Worm (Caenorhabditis elegans): ENCODE results near the gene K08D8.3.

The K08D8.3 gene

DNA sequence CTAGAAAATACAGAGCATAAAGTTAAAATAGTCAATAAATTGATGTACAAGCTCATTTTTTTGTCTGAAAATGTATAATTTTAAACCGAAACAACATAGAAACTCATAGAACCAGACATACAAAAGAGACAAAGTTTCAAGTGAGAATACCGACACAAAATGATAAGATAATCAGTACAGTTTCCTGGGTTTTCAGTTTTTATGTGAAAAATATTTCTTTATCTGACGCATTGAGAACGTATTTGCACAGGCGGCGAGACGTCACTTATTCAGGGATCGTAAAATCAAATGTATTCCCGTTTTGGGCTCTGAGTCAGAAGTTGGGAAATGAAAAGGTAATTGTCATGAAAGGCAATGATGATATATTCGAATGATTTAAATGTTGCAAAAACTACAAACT, 16.0 kb downstream of the K08D8.3 start, which contains the start of gene K08D8.6 (continued):
- TF ChIP-seq lir-3 (tag; optimal IDR thresholded peaks at IDR 0.05) = no peak
- TF ChIP-seq unc-130 (GFP tag; optimal IDR thresholded peaks at IDR 0.05) = no peak
- no peak for TF ChIP-seq nhr-76 (tag; optimal IDR thresholded peaks at IDR 0.05)
- no peak for TF ChIP-seq hmg-1.1 (GFP tag; IDR thresholded peaks at IDR 0.05)
- TF ChIP-seq hlh-11 (tag; optimal IDR thresholded peaks at IDR 0.05) = peak; percentile 62
- peak; percentile 14 for TF ChIP-seq nhr-102 (tag; optimal IDR thresholded peaks at IDR 0.05)
- no peak for TF ChIP-seq fkh-10 (GFP tag; optimal IDR thresholded peaks at IDR 0.05)
- no peak for TF ChIP-seq lin-13 (GFP tag; optimal IDR thresholded peaks at IDR 0.05)
- no peak for TF ChIP-seq Y48G9A.11 (GFP tag; IDR thresholded peaks at IDR 0.05)
- TF ChIP-seq unc-39 (tag; optimal IDR thresholded peaks at IDR 0.05) = no peak
- TF ChIP-seq nhr-48 (tag; optimal IDR thresholded peaks at IDR 0.05) = peak; percentile 73

DNA sequence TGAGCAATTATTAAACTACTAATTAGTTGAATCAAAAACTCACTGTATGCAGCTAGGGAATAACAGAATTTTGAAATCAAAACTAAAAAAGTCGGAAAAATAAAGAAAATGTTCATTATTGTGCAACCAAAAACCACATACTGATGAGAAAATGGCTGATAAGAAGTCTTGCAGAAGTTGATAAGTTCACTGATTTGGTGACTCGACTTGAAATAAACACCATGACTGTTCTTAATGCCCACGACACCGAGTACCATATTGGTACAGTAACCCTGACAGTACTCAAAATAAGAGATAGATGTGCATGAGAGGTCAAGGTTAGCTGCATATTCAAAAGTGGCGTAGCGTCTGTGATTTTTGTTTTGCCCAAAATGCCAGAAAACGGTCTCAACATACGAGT, 20.4 kb downstream of the K08D8.3 start:
- peak; percentile 83 for TF ChIP-seq aha-1 (tag)
- TF ChIP-seq nhr-28 (tag; optimal IDR thresholded peaks at IDR 0.05) = peak; percentile 3
- TF ChIP-seq R02D3.7 (tag; optimal IDR thresholded peaks at IDR 0.05) = no peak
- no peak for TF ChIP-seq daf-16 (GFP tag; optimal IDR thresholded peaks at IDR 0.05)
- TF ChIP-seq daf-16 (tag; optimal IDR thresholded peaks at IDR 0.05) = peak; percentile 28
- no peak for TF ChIP-seq lin-38 (GFP tag; IDR thresholded peaks at IDR 0.05)
- TF ChIP-seq Y5F2A.4 (GFP tag; optimal IDR thresholded peaks at IDR 0.05) = no peak
- TF ChIP-seq T26A8.4 (GFP tag; IDR thresholded peaks at IDR 0.05) = no peak
- TF ChIP-seq unc-62 (GFP tag; optimal IDR thresholded peaks at IDR 0.05 in 1 of 2) = peak in 1 of 2 experiments; percentile 2
- TF ChIP-seq unc-62 (tag; optimal IDR thresholded peaks at IDR 0.05) = no peak
- no peak for TF ChIP-seq zip-11 (GFP tag; IDR thresholded peaks at IDR 0.05)
- TF ChIP-seq nhr-237 (tag; optimal IDR thresholded peaks at IDR 0.05) = no peak
- no peak for TF ChIP-seq fkh-10 (GFP tag; optimal IDR thresholded peaks at IDR 0.05)
- TF ChIP-seq lin-39 (tag; optimal IDR thresholded peaks at IDR 0.05) = no peak
- TF ChIP-seq pqm-1 (tag; optimal IDR thresholded peaks at IDR 0.05) = peak; percentile 13

DNA sequence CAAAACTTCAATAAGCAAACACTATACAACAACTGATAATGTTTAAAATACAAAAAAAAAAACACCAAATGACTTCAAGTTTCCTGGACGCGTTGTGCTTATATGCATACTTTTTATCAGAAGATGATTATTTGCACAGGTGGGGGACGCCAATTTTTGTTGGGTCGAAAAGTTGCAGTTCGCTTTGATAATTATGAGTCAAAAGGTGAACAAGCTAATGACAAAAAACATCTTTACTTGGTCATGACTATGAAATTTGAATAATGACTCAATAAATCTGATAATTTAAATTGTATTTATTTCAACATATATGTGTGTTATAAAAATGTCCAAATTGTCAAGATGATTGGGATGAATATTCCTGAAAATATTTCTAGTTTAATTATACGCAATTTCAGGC, 23.3 kb downstream of the K08D8.3 start, which contains the start of gene ZK896.4:
Gene ZK896.4, minus strand, starts transcription at position 101 of the 400 bp plus-strand sequence.
- TF ChIP-seq zfp-3 (GFP tag; conservative IDR thresholded peaks at IDR 0.05) (no peak), mdt-29 (GFP tag; IDR thresholded peaks at IDR 0.05) (no peak), daf-12 (tag; optimal IDR thresholded peaks at IDR 0.05) (no peak), R02D3.7 (tag; optimal IDR thresholded peaks at IDR 0.05) (no peak), pqm-1 (tag; optimal IDR thresholded peaks at IDR 0.05) (peak; percentile 39), ctbp-1 (GFP tag; IDR thresholded peaks at IDR 0.05) (no peak)

DNA sequence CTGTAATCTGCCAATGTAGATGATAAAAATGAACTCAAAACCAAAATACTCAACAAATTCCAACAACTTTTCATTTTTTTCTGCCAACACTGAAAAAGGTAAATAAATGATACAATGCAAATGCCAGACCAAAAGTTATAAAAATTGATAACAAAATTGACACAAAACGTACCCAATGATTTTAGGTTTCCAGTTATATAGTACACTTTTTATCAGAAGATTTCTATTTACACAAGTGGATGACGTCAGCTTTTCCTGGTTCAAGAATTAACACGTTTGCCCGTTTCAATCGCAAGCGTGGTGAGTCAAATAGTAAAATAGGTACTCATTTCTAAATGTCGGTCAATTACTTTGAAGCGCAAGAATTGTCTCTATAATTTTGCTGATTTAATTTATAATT, 26.9 kb downstream of the K08D8.3 start, which contains the start of gene ZK896.5:
Gene ZK896.5, minus strand, starts transcription at position 89 of the 400 bp plus-strand sequence.
- TF ChIP-seq saeg-2 (GFP tag; IDR thresholded peaks at IDR 0.05) (no peak), ceh-20 (GFP tag; IDR thresholded peaks at IDR 0.05) (no peak), dve-1 (tag; optimal IDR thresholded peaks at IDR 0.05; ENCODE audit: insufficient read depth) (peak; percentile 53), ama-1 (optimal IDR thresholded peaks at IDR 0.05) (no peak), Y5F2A.4 (GFP tag; optimal IDR thresholded peaks at IDR 0.05) (no peak), pha-4 (GFP tag; IDR thresholded peaks at IDR 0.05) (no peak), pha-4 (tag; optimal IDR thresholded peaks at IDR 0.05) (peak; percentile 6), unc-62 (GFP tag; optimal IDR thresholded peaks at IDR 0.05 in 1 of 2) (peak in 1 of 2 experiments; percentile 9), unc-62 (tag; optimal IDR thresholded peaks at IDR 0.05) (no peak), snpc-1.2 (GFP tag; IDR thresholded peaks at IDR 0.05) (no peak), pqm-1 (tag; optimal IDR thresholded peaks at IDR 0.05) (peak; percentile 45), vab-7 (GFP tag; IDR thresholded peaks at IDR 0.05) (no peak), dmd-9 (GFP tag; IDR thresholded peaks at IDR 0.05) (no peak), nhr-28 (tag; optimal IDR thresholded peaks at IDR 0.05) (peak; percentile 13), zip-2 (tag; optimal IDR thresholded peaks at IDR 0.05) (no peak), nhr-6 (tag; optimal IDR thresholded peaks at IDR 0.05) (no peak), T20F7.1 (GFP tag; optimal IDR thresholded peaks at IDR 0.05) (no peak), lin-39 (tag; optimal IDR thresholded peaks at IDR 0.05) (no peak), mxl-3 (GFP tag; optimal IDR thresholded peaks at IDR 0.05) (no peak), dmd-8 (GFP tag; IDR thresholded peaks at IDR 0.05) (no peak), madf-5 (GFP tag; IDR thresholded peaks at IDR 0.05) (no peak), aha-1 (tag) (peak; percentile 44), ztf-7 (tag; optimal IDR thresholded peaks at IDR 0.05) (no peak), F37D6.2 (tag; optimal IDR thresholded peaks at IDR 0.05) (no peak), daf-16 (GFP tag; optimal IDR thresholded peaks at IDR 0.05) (no peak), daf-16 (tag; optimal IDR thresholded peaks at IDR 0.05) (peak; percentile 65), ceh-82 (tag; optimal IDR thresholded peaks at IDR 0.05) (no peak), spr-3 (GFP tag; optimal IDR thresholded peaks at IDR 0.05) (no peak)
